Worm (Caenorhabditis elegans) whole organism, L2 larva: ENCODE measurements around the gene sptl-3.

Experiments used
- C34F6.9 ChIP-seq: fragments of 150-350 bp; optimal IDR thresholded peaks from 2 replicates; lab custom pipeline; 2014; ENCODE audit warnings: missing biosample characterization, missing genetic modification characterization
- F13H6.1 ChIP-seq: sonication (generic microtip); optimal IDR thresholded peaks from 2 replicates; lab custom pipeline; 2016; ENCODE audit warnings: missing genetic modification characterization, missing compliant biosample characterization
- Y55F3AM.14 ChIP-seq: fragments of 200-800 bp; sonication (Bioruptor generic); optimal IDR thresholded peaks from 2 replicates; lab custom pipeline; 2018; ENCODE audit warnings: mild to moderate bottlenecking, missing genetic modification characterization, missing compliant biosample characterization
- ZK546.5 ChIP-seq: sonication (generic microtip); optimal IDR thresholded peaks from 2 replicates; lab custom pipeline; 2017; ENCODE audit warnings: missing biosample characterization, missing genetic modification characterization
- alr-1 ChIP-seq: fragments of 150-350 bp; optimal IDR thresholded peaks from 2 replicates; lab custom pipeline; 2014; ENCODE audit warnings: missing biosample characterization, missing genetic modification characterization
- aly-2 ChIP-seq: fragments of 150-350 bp; optimal IDR thresholded peaks from 2 replicates; lab custom pipeline; 2014; ENCODE audit warnings: missing biosample characterization, missing genetic modification characterization
- ama-1 ChIP-seq: fragments of 150-350 bp; optimal IDR thresholded peaks from 2 replicates; lab custom pipeline; 2018; ENCODE audit warnings: inconsistent platforms
- blmp-1 ChIP-seq: sonication (generic microtip); optimal IDR thresholded peaks from 2 replicates; lab custom pipeline; 2017; ENCODE audit warnings: missing genetic modification characterization, mild to moderate bottlenecking, missing compliant biosample characterization, antibody characterized with exemption, moderate library complexity; ENCODE audit not compliant: insufficient read depth
- ceh-16 ChIP-seq: fragments of 150-350 bp; optimal IDR thresholded peaks from 2 replicates; lab custom pipeline; 2014; ENCODE audit warnings: missing biosample characterization, missing genetic modification characterization
- dmd-4 ChIP-seq: sonication (generic microtip); optimal IDR thresholded peaks from 2 replicates; lab custom pipeline; 2017; ENCODE audit warnings: missing biosample characterization, missing genetic modification characterization
- elt-1 ChIP-seq: fragments of 150-350 bp; optimal IDR thresholded peaks from 2 replicates; lab custom pipeline; 2014; ENCODE audit warnings: missing biosample characterization, missing genetic modification characterization
- elt-3 ChIP-seq: sonication (generic microtip); optimal IDR thresholded peaks from 2 replicates; lab custom pipeline; 2017; ENCODE audit warnings: missing biosample characterization, missing genetic modification characterization
- fos-1 ChIP-seq: fragments of 150-350 bp; optimal IDR thresholded peaks from 2 replicates; lab custom pipeline; 2014; ENCODE audit warnings: missing biosample characterization, missing genetic modification characterization
- lin-11 ChIP-seq: fragments of 150-350 bp; sonication (generic microtip); optimal IDR thresholded peaks from 2 replicates; lab custom pipeline; 2014; ENCODE audit warnings: missing biosample characterization, missing genetic modification characterization, inconsistent platforms, mixed read lengths
- lin-13 ChIP-seq: fragments of 150-350 bp; optimal IDR thresholded peaks from 2 replicates; lab custom pipeline; 2014; ENCODE audit warnings: missing biosample characterization, missing genetic modification reagents, missing genetic modification characterization
- lsy-2 ChIP-seq, 2 experiments: fragments of 150-350 bp in 1 of 2; sonication (generic microtip) in 1 of 2; optimal IDR thresholded peaks; 2 replicates each; lab custom pipeline; 2014 to 2017; ENCODE audit warnings: missing biosample characterization in 2 of 2, missing genetic modification characterization in 2 of 2
- mab-5 ChIP-seq: fragments of 150-350 bp; optimal IDR thresholded peaks from 2 replicates; lab custom pipeline; 2014; ENCODE audit warnings: missing biosample characterization, missing genetic modification characterization
- mbf-1 ChIP-seq: sonication (generic microtip); optimal IDR thresholded peaks from 2 replicates; lab custom pipeline; 2017; ENCODE audit warnings: missing biosample characterization, missing genetic modification characterization
- mdl-1 ChIP-seq, 2 experiments: fragments of 150-350 bp in 1 of 2; sonication (generic microtip) in 1 of 2; optimal IDR thresholded peaks; 2 replicates each; lab custom pipeline; 2017; ENCODE audit warnings: missing biosample characterization in 2 of 2, missing genetic modification characterization in 2 of 2
- nhr-10 ChIP-seq: sonication (generic microtip); optimal IDR thresholded peaks from 2 replicates; lab custom pipeline; 2017; ENCODE audit warnings: missing biosample characterization, missing genetic modification characterization
- nhr-11 ChIP-seq: fragments of 150-350 bp; optimal IDR thresholded peaks from 2 replicates; lab custom pipeline; 2014; ENCODE audit warnings: missing biosample characterization, missing genetic modification characterization
- nhr-12 ChIP-seq: fragments of 150-350 bp; optimal IDR thresholded peaks from 2 replicates; lab custom pipeline; 2014; ENCODE audit warnings: missing biosample characterization, missing genetic modification characterization
- nhr-129 ChIP-seq: fragments of 150-350 bp; optimal IDR thresholded peaks from 2 replicates; lab custom pipeline; 2014; ENCODE audit warnings: missing biosample characterization, missing genetic modification characterization
- nhr-21 ChIP-seq: fragments of 150-350 bp; optimal IDR thresholded peaks from 2 replicates; lab custom pipeline; 2014; ENCODE audit warnings: missing biosample characterization, missing genetic modification characterization
- nhr-237 ChIP-seq: fragments of 150-350 bp; optimal IDR thresholded peaks from 2 replicates; lab custom pipeline; 2014; ENCODE audit warnings: missing biosample characterization, missing genetic modification characterization
- nhr-77 ChIP-seq: fragments of 150-350 bp; optimal IDR thresholded peaks from 2 replicates; lab custom pipeline; 2014; ENCODE audit warnings: missing biosample characterization, missing genetic modification characterization
- skn-1 ChIP-seq: sonication (generic microtip); optimal IDR thresholded peaks from 2 replicates; lab custom pipeline; 2017; ENCODE audit warnings: missing biosample characterization, missing genetic modification characterization
- sma-3 ChIP-seq: sonication (generic microtip); optimal IDR thresholded peaks from 2 replicates; lab custom pipeline; 2016; ENCODE audit warnings: missing genetic modification reagents, missing genetic modification characterization, missing compliant biosample characterization
- unc-39 ChIP-seq: fragments of 150-350 bp; optimal IDR thresholded peaks from 2 replicates; lab custom pipeline; 2014; ENCODE audit warnings: missing biosample characterization, missing genetic modification characterization
- unc-62 ChIP-seq: fragments of 150-350 bp; optimal IDR thresholded peaks from 2 replicates; lab custom pipeline; 2014; ENCODE audit warnings: missing biosample characterization, missing genetic modification reagents, missing genetic modification characterization
- zag-1 ChIP-seq: fragments of 150-350 bp; optimal IDR thresholded peaks from 2 replicates; lab custom pipeline; 2014; ENCODE audit warnings: missing biosample characterization, missing genetic modification characterization
- ztf-1 ChIP-seq: fragments of 200-800 bp; sonication (Bioruptor generic); conservative IDR thresholded peaks from 2 replicates; pipeline ENCODE4 v1.3.6; 2022; ENCODE audit warnings: missing genetic modification characterization, missing compliant biosample characterization
- ztf-11 ChIP-seq: sonication (generic microtip); optimal IDR thresholded peaks from 2 replicates; lab custom pipeline; 2017; ENCODE audit warnings: missing biosample characterization, missing genetic modification characterization
- ztf-4 ChIP-seq: fragments of 150-350 bp; optimal IDR thresholded peaks from 2 replicates; lab custom pipeline; 2014; ENCODE audit warnings: missing biosample characterization, missing genetic modification characterization

Gene sptl-3

ce11 chrV:13915390-13915789 is 22.3 kb downstream of the sptl-3 start, which contains the start of gene gcy-32:
Gene gcy-32 (minus strand): TSS chrV:13915490.
- TF ChIP-seq nhr-237 (tag; lab: Kevin White, UChicago) = no peak
- TF ChIP-seq alr-1 = no peak
- TF ChIP-seq, all 48 proteins: peak for 0

- TF ChIP-seq unc-39 (no peak), nhr-129 (tag; lab: Kevin White, UChicago) (no peak), nhr-237 (tag; lab: Kevin White, UChicago) (no peak), ztf-1 (GFP tag; lab: Robert Waterston, UW) (no peak), mab-5 (tag; lab: Kevin White, UChicago) (no peak), nhr-21 (tag; lab: Kevin White, UChicago) (no peak), nhr-12 (tag; lab: Kevin White, UChicago) (no peak), F13H6.1 (tag; lab: Kevin White, UChicago) (no peak), blmp-1 (tag; lab: Kevin White, UChicago) (no peak), elt-3 (tag; lab: Kevin White, UChicago) (no peak), fos-1 (no peak), ztf-11 (tag; lab: Kevin White, UChicago) (no peak), elt-1 (tag; lab: Kevin White, UChicago) (no peak), aly-2 (tag; lab: Kevin White, UChicago) (no peak), mbf-1 (tag; lab: Kevin White, UChicago) (no peak)
Observed at ce11 chrV:13916196-13916595, 23.1 kb downstream of the sptl-3 start, which contains the start of gene str-252. Gene str-252 (plus strand): TSS chrV:13916496.

- TF ChIP-seq mbf-1 (tag; lab: Kevin White, UChicago) (no peak), lin-13 (GFP tag; lab: Kevin White, UChicago) (no peak), blmp-1 (tag; lab: Kevin White, UChicago) (no peak), ztf-11 (tag; lab: Kevin White, UChicago) (no peak), fos-1 (no peak), nhr-10 (tag; lab: Kevin White, UChicago) (no peak), dmd-4 (tag; lab: Kevin White, UChicago) (no peak), ama-1 (lab: Kevin White, UChicago) (no peak), nhr-129 (tag; lab: Kevin White, UChicago) (no peak), elt-1 (tag; lab: Kevin White, UChicago) (no peak), nhr-77 (tag; lab: Kevin White, UChicago) (no peak), lsy-2 (tag; optimal IDR thresholded peaks at IDR 0.05; lab: Kevin White, UChicago) (no peak), elt-3 (tag; lab: Kevin White, UChicago) (no peak), mdl-1 (tag; optimal IDR thresholded peaks at IDR 0.05; lab: Kevin White, UChicago) (no peak), nhr-11 (tag; lab: Kevin White, UChicago) (no peak), nhr-21 (tag; lab: Kevin White, UChicago) (no peak)
Observed at ce11 chrV:13918341-13918740, 25.2 kb downstream of the sptl-3 start, which contains the start of gene str-250. Gene str-250 (plus strand): TSS chrV:13918641.

ce11 chrV:13920730-13921129 is 27.6 kb downstream of the sptl-3 start, which contains the start of gene srx-42:
Gene srx-42 (plus strand): TSS chrV:13921030.
- TF ChIP-seq ztf-1 (GFP tag; lab: Robert Waterston, UW) (no peak), zag-1 (tag; lab: Kevin White, UChicago) (no peak), ceh-16 (no peak), nhr-237 (tag; lab: Kevin White, UChicago) (no peak), aly-2 (tag; lab: Kevin White, UChicago) (no peak), F13H6.1 (tag; lab: Kevin White, UChicago) (no peak), lin-11 (no peak), nhr-129 (tag; lab: Kevin White, UChicago) (no peak), C34F6.9 (no peak), fos-1 (no peak), sma-3 (no peak), ztf-4 (tag; lab: Kevin White, UChicago) (no peak), ama-1 (lab: Kevin White, UChicago) (no peak), unc-62 (GFP tag; lab: Kevin White, UChicago) (no peak), ZK546.5 (tag; lab: Kevin White, UChicago) (no peak), skn-1 (tag; lab: Kevin White, UChicago) (no peak), Y55F3AM.14 (GFP tag; lab: Kevin White, UChicago) (no peak), alr-1 (no peak), blmp-1 (tag; lab: Kevin White, UChicago) (no peak)
